Worm (Caenorhabditis elegans): ENCODE data around the gene clec-49.

Gene clec-49

ce11 chrV:19751124-19751523, at the start of gene clec-49:
Gene clec-49, minus strand, starts transcription at chrV:19751226.
- TF ChIP-seq B0310.2 (tag; optimal IDR thresholded peaks at IDR 0.05) (no peak), ets-7 (tag; optimal IDR thresholded peaks at IDR 0.05) (no peak), hmbx-1 (tag; optimal IDR thresholded peaks at IDR 0.05) (no peak), ama-1 (optimal IDR thresholded peaks at IDR 0.05) (no peak), F13C5.2 (tag; optimal IDR thresholded peaks at IDR 0.05) (no peak), aly-1 (tag; optimal IDR thresholded peaks at IDR 0.05) (no peak), hmg-4 (GFP tag; optimal IDR thresholded peaks at IDR 0.05) (no peak), scrt-1 (GFP tag; IDR thresholded peaks at IDR 0.05) (no peak), tbx-37 (GFP tag; conservative IDR thresholded peaks at IDR 0.05) (no peak), tra-4 (tag; optimal IDR thresholded peaks at IDR 0.05) (no peak), hnd-1 (tag; optimal IDR thresholded peaks at IDR 0.05) (no peak), tbx-11 (GFP tag; IDR thresholded peaks at IDR 0.05) (no peak), sea-1 (GFP tag; conservative IDR thresholded peaks at IDR 0.05) (no peak), flt-1 (GFP tag; IDR thresholded peaks at IDR 0.05) (no peak), ceh-36 (tag; optimal IDR thresholded peaks at IDR 0.05) (no peak), ceh-13 (GFP tag; optimal IDR thresholded peaks at IDR 0.05) (no peak), pes-1 (GFP tag; IDR thresholded peaks at IDR 0.05) (no peak)

ce11 chrV:19794931-19795330, 43.9 kb upstream of the clec-49 start, which contains the start of gene M162.7:
Gene M162.7, minus strand, starts transcription at chrV:19795031.
- TF ChIP-seq tra-4 (tag; optimal IDR thresholded peaks at IDR 0.05), result no peak
- no peak for TF ChIP-seq flt-1 (GFP tag; IDR thresholded peaks at IDR 0.05)
- no peak for TF ChIP-seq B0310.2 (tag; optimal IDR thresholded peaks at IDR 0.05)
- no peak for TF ChIP-seq pes-1 (GFP tag; IDR thresholded peaks at IDR 0.05)
- no peak for TF ChIP-seq scrt-1 (GFP tag; IDR thresholded peaks at IDR 0.05)
- TF ChIP-seq hnd-1 (tag; optimal IDR thresholded peaks at IDR 0.05), result no peak
- no peak for TF ChIP-seq hmbx-1 (tag; optimal IDR thresholded peaks at IDR 0.05)
- TF ChIP-seq tbx-11 (GFP tag; IDR thresholded peaks at IDR 0.05), result no peak
- no peak for TF ChIP-seq ama-1 (optimal IDR thresholded peaks at IDR 0.05)
- no peak for TF ChIP-seq F13C5.2 (tag; optimal IDR thresholded peaks at IDR 0.05)
- TF ChIP-seq aly-1 (tag; optimal IDR thresholded peaks at IDR 0.05), result no peak
- TF ChIP-seq ceh-36 (tag; optimal IDR thresholded peaks at IDR 0.05), result no peak

DNA sequence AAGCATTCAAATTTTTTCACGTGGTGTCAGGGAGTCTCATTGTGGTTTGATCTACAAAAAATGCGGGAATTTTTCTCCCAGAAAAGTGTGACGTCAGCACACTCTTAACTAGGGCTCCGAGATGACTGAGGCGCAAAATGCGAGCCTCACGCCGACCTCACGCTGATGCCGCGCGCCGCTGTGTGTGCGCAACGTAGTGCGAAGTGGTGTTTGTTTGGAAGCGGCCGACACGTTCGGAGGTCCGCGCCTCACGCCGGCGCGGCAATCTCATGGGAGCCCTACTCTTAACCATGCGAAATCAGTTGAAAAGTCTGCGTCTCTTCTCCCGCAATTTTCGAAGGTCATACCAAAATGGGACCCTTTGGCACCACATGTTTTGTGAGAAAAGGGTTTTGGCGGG, 39.2 kb upstream of the clec-49 start:
- TF ChIP-seq sea-1 (GFP tag; conservative IDR thresholded peaks at IDR 0.05) (no peak), hmg-4 (GFP tag; optimal IDR thresholded peaks at IDR 0.05) (no peak), ets-7 (tag; optimal IDR thresholded peaks at IDR 0.05) (no peak), hmbx-1 (tag; optimal IDR thresholded peaks at IDR 0.05) (no peak), ceh-13 (GFP tag; optimal IDR thresholded peaks at IDR 0.05) (no peak), tra-4 (tag; optimal IDR thresholded peaks at IDR 0.05) (no peak), ama-1 (optimal IDR thresholded peaks at IDR 0.05) (no peak), F13C5.2 (tag; optimal IDR thresholded peaks at IDR 0.05) (no peak), B0310.2 (tag; optimal IDR thresholded peaks at IDR 0.05) (no peak), flt-1 (GFP tag; IDR thresholded peaks at IDR 0.05) (no peak), pes-1 (GFP tag; IDR thresholded peaks at IDR 0.05) (no peak), tbx-11 (GFP tag; IDR thresholded peaks at IDR 0.05) (no peak), tbx-37 (GFP tag; conservative IDR thresholded peaks at IDR 0.05) (no peak)

- no peak for TF ChIP-seq aly-1 (tag; optimal IDR thresholded peaks at IDR 0.05)
- no peak for TF ChIP-seq tra-4 (tag; optimal IDR thresholded peaks at IDR 0.05)
- no peak for TF ChIP-seq hmg-4 (GFP tag; optimal IDR thresholded peaks at IDR 0.05)
- no peak for TF ChIP-seq ceh-36 (tag; optimal IDR thresholded peaks at IDR 0.05)
- no peak for TF ChIP-seq ceh-13 (GFP tag; optimal IDR thresholded peaks at IDR 0.05)
Measured at ce11 chrV:19788360-19788759, 37.3 kb upstream of the clec-49 start, which contains the start of gene clec-258. Gene clec-258, plus strand, starts transcription at chrV:19788440.

ce11 chrV:19783829-19784228, 32.8 kb upstream of the clec-49 start, which contains the start of gene srt-45:
Gene srt-45, plus strand, starts transcription at chrV:19784129.
- no peak for TF ChIP-seq tbx-37 (GFP tag; conservative IDR thresholded peaks at IDR 0.05)
- TF ChIP-seq ceh-13 (GFP tag; optimal IDR thresholded peaks at IDR 0.05), result no peak
- no peak for TF ChIP-seq tbx-11 (GFP tag; IDR thresholded peaks at IDR 0.05)

- TF ChIP-seq tbx-11 (GFP tag; IDR thresholded peaks at IDR 0.05) (no peak), aly-1 (tag; optimal IDR thresholded peaks at IDR 0.05) (no peak), F13C5.2 (tag; optimal IDR thresholded peaks at IDR 0.05) (no peak), hmg-4 (GFP tag; optimal IDR thresholded peaks at IDR 0.05) (no peak), pes-1 (GFP tag; IDR thresholded peaks at IDR 0.05) (no peak), hnd-1 (tag; optimal IDR thresholded peaks at IDR 0.05) (no peak), ets-7 (tag; optimal IDR thresholded peaks at IDR 0.05) (no peak), B0310.2 (tag; optimal IDR thresholded peaks at IDR 0.05) (no peak), hmbx-1 (tag; optimal IDR thresholded peaks at IDR 0.05) (no peak)
Measured at ce11 chrV:19779220-19779619, 28.2 kb upstream of the clec-49 start.

DNA sequence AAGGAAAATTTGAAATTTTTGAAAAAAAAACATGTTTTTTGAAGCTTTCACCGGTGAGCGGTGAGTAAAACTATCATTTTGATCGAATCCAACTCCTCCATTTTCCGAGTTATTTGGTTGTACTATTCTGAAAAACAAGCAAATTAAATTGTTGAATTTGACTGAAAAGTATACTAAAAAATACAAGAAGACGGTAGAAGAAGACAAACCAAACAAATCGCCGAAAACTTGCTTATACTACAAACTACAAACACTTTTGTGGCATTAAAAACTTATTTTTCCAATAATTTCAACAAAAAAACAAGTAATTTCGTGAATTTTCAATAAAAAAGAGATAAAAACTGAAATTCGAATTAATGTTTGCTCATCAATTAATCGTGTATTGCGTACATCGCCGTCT, 27.6 kb upstream of the clec-49 start, which contains the start of gene fbxa-194:
fbxa-194 (minus strand) TSS at position 101 of the 400 bp plus-strand sequence.
- no peak for TF ChIP-seq ceh-36 (tag; optimal IDR thresholded peaks at IDR 0.05)
- no peak for TF ChIP-seq ceh-13 (GFP tag; optimal IDR thresholded peaks at IDR 0.05)
- no peak for TF ChIP-seq scrt-1 (GFP tag; IDR thresholded peaks at IDR 0.05)
- TF ChIP-seq aly-1 (tag; optimal IDR thresholded peaks at IDR 0.05), result no peak
- no peak for TF ChIP-seq hmg-4 (GFP tag; optimal IDR thresholded peaks at IDR 0.05)

ce11 chrV:19777227-19777626, 26.2 kb upstream of the clec-49 start, which contains the start of gene fbxa-118:
Gene fbxa-118, minus strand, starts transcription at chrV:19777327.
- no peak for TF ChIP-seq ets-7 (tag; optimal IDR thresholded peaks at IDR 0.05)
- no peak for TF ChIP-seq F13C5.2 (tag; optimal IDR thresholded peaks at IDR 0.05)
- TF ChIP-seq tra-4 (tag; optimal IDR thresholded peaks at IDR 0.05), result no peak
- no peak for TF ChIP-seq hmbx-1 (tag; optimal IDR thresholded peaks at IDR 0.05)
- TF ChIP-seq flt-1 (GFP tag; IDR thresholded peaks at IDR 0.05), result no peak
- TF ChIP-seq aly-1 (tag; optimal IDR thresholded peaks at IDR 0.05), result no peak
- no peak for TF ChIP-seq ceh-13 (GFP tag; optimal IDR thresholded peaks at IDR 0.05)
- no peak for TF ChIP-seq sea-1 (GFP tag; conservative IDR thresholded peaks at IDR 0.05)
- TF ChIP-seq B0310.2 (tag; optimal IDR thresholded peaks at IDR 0.05), result no peak
- TF ChIP-seq ceh-36 (tag; optimal IDR thresholded peaks at IDR 0.05), result no peak

All from whole organism, early embryonic.